Fruit fly (Drosophila melanogaster) whole organism, prepupa: ENCODE data around the gene HDAC4.

Experiments used
- CG10669 ChIP-seq: fragments of 200-800 bp; sonication (Bioruptor generic); optimal IDR thresholded peaks from 3 replicates; lab custom pipeline; 2018; ENCODE audit warnings: missing biosample characterization, mild to moderate bottlenecking, missing genetic modification characterization, moderate library complexity
- CG11294 ChIP-seq: fragments of 200-800 bp; sonication (Bioruptor generic); IDR thresholded peaks from 2 replicates; pipeline ENCODE4 v1.3.6; 2022; ENCODE audit warnings: missing biosample characterization, missing genetic modification characterization
- CG11762 ChIP-seq: fragments of 200-800 bp; sonication (Bioruptor generic); optimal IDR thresholded peaks from 3 replicates; lab custom pipeline; 2016; ENCODE audit warnings: missing biosample characterization, missing genetic modification characterization; ENCODE audit not compliant: insufficient read depth
- CG15336 ChIP-seq: fragments of 200-800 bp; sonication (Bioruptor generic); IDR thresholded peaks from 2 replicates; pipeline ENCODE4 v1.3.6; 2022; ENCODE audit warnings: missing biosample characterization, missing genetic modification characterization
- CG1621 ChIP-seq: fragments of 200-800 bp; sonication (Bioruptor generic); optimal IDR thresholded peaks from 3 replicates; lab custom pipeline; 2018; ENCODE audit warnings: missing biosample characterization, mild to moderate bottlenecking, missing genetic modification characterization
- CG31627 ChIP-seq: fragments of 200-800 bp; sonication (Bioruptor generic); optimal IDR thresholded peaks from 3 replicates; lab custom pipeline; 2016; ENCODE audit warnings: missing biosample characterization, missing genetic modification characterization
- CG34406 ChIP-seq: fragments of 200-800 bp; sonication (Bioruptor generic); optimal IDR thresholded peaks from 3 replicates; lab custom pipeline; 2016; ENCODE audit warnings: missing biosample characterization, missing genetic modification characterization
- CG3919 ChIP-seq: fragments of 200-800 bp; sonication (Bioruptor generic); optimal IDR thresholded peaks from 3 replicates; lab custom pipeline; 2016; ENCODE audit warnings: missing biosample characterization, missing genetic modification characterization
- CG4318 ChIP-seq: fragments of 200-800 bp; sonication (Bioruptor generic); optimal IDR thresholded peaks from 3 replicates; lab custom pipeline; 2017; ENCODE audit warnings: missing biosample characterization, mild to moderate bottlenecking, missing genetic modification characterization
- CG6163 ChIP-seq: fragments of 200-800 bp; sonication (Bioruptor generic); IDR thresholded peaks from 3 replicates; pipeline ENCODE4 v1.3.6; 2022; ENCODE audit warnings: missing biosample characterization, missing genetic modification characterization
- CG6276 ChIP-seq: fragments of 200-800 bp; sonication (Bioruptor generic); optimal IDR thresholded peaks from 2 replicates; lab custom pipeline; 2017; ENCODE audit warnings: missing biosample characterization, mild to moderate bottlenecking, missing genetic modification characterization
- CG6792 ChIP-seq: fragments of 200-800 bp; sonication (Bioruptor generic); optimal IDR thresholded peaks from 3 replicates; lab custom pipeline; 2016; ENCODE audit warnings: missing biosample characterization, missing genetic modification characterization
- CG6808 ChIP-seq: fragments of 200-800 bp; sonication (Bioruptor generic); optimal IDR thresholded peaks from 3 replicates; lab custom pipeline; 2017; ENCODE audit warnings: missing biosample characterization, missing genetic modification characterization, mild to moderate bottlenecking, moderate library complexity, missing genetic modification reagents
- CG6854 ChIP-seq: fragments of 200-800 bp; sonication (Bioruptor generic); optimal IDR thresholded peaks from 2 replicates; lab custom pipeline; 2017; ENCODE audit warnings: missing biosample characterization, mild to moderate bottlenecking, missing genetic modification characterization
- CG7368 ChIP-seq: fragments of 200-800 bp; sonication (Bioruptor generic); optimal IDR thresholded peaks from 3 replicates; lab custom pipeline; 2016; ENCODE audit warnings: missing biosample characterization, missing genetic modification characterization
- CG8119 ChIP-seq: fragments of 200-800 bp; sonication (Bioruptor generic); IDR thresholded peaks from 3 replicates; pipeline ENCODE4 v1.3.6; 2022; ENCODE audit warnings: missing biosample characterization, missing genetic modification characterization
- CG8319 ChIP-seq: fragments of 200-800 bp; sonication (Bioruptor generic); optimal IDR thresholded peaks from 3 replicates; lab custom pipeline; 2016; ENCODE audit warnings: missing biosample characterization, missing genetic modification characterization
- CG8632 ChIP-seq: fragments of 200-800 bp; sonication (Bioruptor generic); optimal IDR thresholded peaks from 3 replicates; lab custom pipeline; 2016; ENCODE audit warnings: missing biosample characterization, missing genetic modification characterization
- Eip78C ChIP-seq: fragments of 200-800 bp; sonication (Bioruptor generic); peaks from one replicate; lab custom pipeline; 2016; ENCODE audit warnings: missing biosample characterization, missing genetic modification characterization
- Eip93F ChIP-seq: fragments of 200-800 bp; sonication (Bioruptor generic); optimal IDR thresholded peaks from 2 replicates; lab custom pipeline; 2016; ENCODE audit warnings: missing biosample characterization, mild to moderate bottlenecking, missing genetic modification characterization
- Ets21C ChIP-seq: fragments of 200-800 bp; sonication (Bioruptor generic); optimal IDR thresholded peaks from 3 replicates; lab custom pipeline; 2016; ENCODE audit warnings: missing biosample characterization, missing genetic modification characterization
- Gug ChIP-seq: fragments of 200-800 bp; sonication (Bioruptor generic); IDR thresholded peaks from 2 replicates; pipeline ENCODE4 v1.3.6; 2022; ENCODE audit warnings: missing biosample characterization, missing genetic modification characterization
- Hr38 ChIP-seq: sonication (Bioruptor generic); optimal IDR thresholded peaks from 2 replicates; lab custom pipeline; 2016; ENCODE audit warnings: missing biosample characterization, missing genetic modification characterization
- Lpt ChIP-seq: fragments of 200-800 bp; sonication (Bioruptor generic); optimal IDR thresholded peaks from 3 replicates; lab custom pipeline; 2016; ENCODE audit warnings: missing biosample characterization, missing genetic modification characterization
- Smox ChIP-seq: fragments of 200-800 bp; sonication (Bioruptor generic); optimal IDR thresholded peaks from 3 replicates; lab custom pipeline; 2016; ENCODE audit warnings: missing biosample characterization, missing genetic modification characterization
- Sox102F ChIP-seq: fragments of 200-800 bp; sonication (Bioruptor generic); optimal IDR thresholded peaks from 2 replicates; lab custom pipeline; 2016; ENCODE audit warnings: missing biosample characterization, mild to moderate bottlenecking, missing genetic modification characterization
- achi ChIP-seq: fragments of 200-800 bp; sonication (Bioruptor generic); optimal IDR thresholded peaks from 3 replicates; lab custom pipeline; 2016; ENCODE audit warnings: missing biosample characterization, missing genetic modification characterization
- acj6 ChIP-seq: fragments of 200-800 bp; sonication (Bioruptor generic); optimal IDR thresholded peaks from 3 replicates; lab custom pipeline; 2016; ENCODE audit warnings: missing biosample characterization, missing genetic modification characterization
- cyc ChIP-seq: fragments of 200-800 bp; sonication (Bioruptor generic); optimal IDR thresholded peaks from 3 replicates; lab custom pipeline; 2016; ENCODE audit warnings: missing biosample characterization, missing genetic modification characterization
- dac ChIP-seq: fragments of 200-800 bp; sonication (Bioruptor generic); optimal IDR thresholded peaks from 2 replicates; lab custom pipeline; 2017; ENCODE audit warnings: missing biosample characterization, mild to moderate bottlenecking, missing genetic modification characterization
- eg ChIP-seq: fragments of 200-800 bp; sonication (Bioruptor generic); IDR thresholded peaks from 3 replicates; pipeline ENCODE4 v1.3.6; 2022; ENCODE audit warnings: missing biosample characterization, missing genetic modification characterization
- esn ChIP-seq: fragments of 200-800 bp; sonication (Bioruptor generic); optimal IDR thresholded peaks from 2 replicates; lab custom pipeline; 2016; ENCODE audit warnings: missing biosample characterization, mild to moderate bottlenecking, missing genetic modification characterization, moderate library complexity
- fd85E ChIP-seq: fragments of 200-800 bp; sonication (Bioruptor generic); optimal IDR thresholded peaks from 3 replicates; lab custom pipeline; 2016; ENCODE audit warnings: missing biosample characterization, missing genetic modification characterization
- fkh ChIP-seq: fragments of 200-800 bp; sonication (Bioruptor generic); optimal IDR thresholded peaks from 3 replicates; lab custom pipeline; 2017; ENCODE audit warnings: missing biosample characterization, mild to moderate bottlenecking, missing genetic modification characterization, moderate library complexity
- pdm3 ChIP-seq: fragments of 200-800 bp; sonication (Bioruptor generic); optimal IDR thresholded peaks from 3 replicates; lab custom pipeline; 2016; ENCODE audit warnings: missing biosample characterization, missing genetic modification characterization
- ss ChIP-seq, 2 experiments: fragments of 200-800 bp; sonication (Bioruptor generic); optimal IDR thresholded peaks; 2 replicates in 1 of 2; 3 replicates in 1 of 2; lab custom pipeline; 2017 to 2018; ENCODE audit warnings: mild to moderate bottlenecking in 2 of 2, missing biosample characterization in 2 of 2, missing genetic modification characterization in 2 of 2, moderate library complexity in 1 of 2
- svp ChIP-seq: fragments of 200-800 bp; sonication (Bioruptor generic); peaks from one replicate; lab custom pipeline; 2016; ENCODE audit warnings: missing biosample characterization, missing genetic modification characterization
- topi ChIP-seq: fragments of 200-800 bp; sonication (Bioruptor generic); optimal IDR thresholded peaks from 3 replicates; lab custom pipeline; 2016; ENCODE audit warnings: missing biosample characterization, missing genetic modification characterization
- vri ChIP-seq: fragments of 200-800 bp; sonication (Bioruptor generic); optimal IDR thresholded peaks from 3 replicates; lab custom pipeline; 2016; ENCODE audit warnings: missing biosample characterization, mild to moderate bottlenecking, missing genetic modification characterization

The HDAC4 gene

dm6 chrX:13287854-13288376 is 2.5 kb upstream of the HDAC4 start, which contains the start of gene Remo:
Gene Remo, plus strand, starts transcription at chrX:13288051.
- TF ChIP-seq CG6808 (no peak), CG11294 (GFP tag; lab: Robert Waterston, UW) (no peak), Hr38 (GFP tag; lab: Kevin White, UChicago) (no peak), achi (GFP tag; lab: Kevin White, UChicago) (no peak), CG34406 (GFP tag; lab: Kevin White, UChicago) (no peak), esn (GFP tag; lab: Kevin White, UChicago) (peak; percentile 17), CG4318 (GFP tag; lab: Kevin White, UChicago) (no peak), fd85E (no peak), CG8319 (GFP tag; lab: Kevin White, UChicago) (no peak), ss (GFP tag; optimal IDR thresholded peaks at IDR 0.05; lab: Kevin White, UChicago) (no peak), CG8119 (GFP tag; lab: Robert Waterston, UW) (no peak), Eip93F (GFP tag; lab: Kevin White, UChicago) (no peak), acj6 (GFP tag; lab: Kevin White, UChicago) (no peak), CG3919 (GFP tag; lab: Kevin White, UChicago) (no peak), Lpt (no peak), CG6854 (GFP tag; lab: Kevin White, UChicago) (peak; percentile 26), CG15336 (GFP tag; lab: Robert Waterston, UW) (peak; percentile 42), Ets21C (no peak), CG10669 (GFP tag; lab: Kevin White, UChicago) (no peak), CG7368 (GFP tag; lab: Kevin White, UChicago) (no peak), CG6163 (GFP tag; lab: Robert Waterston, UW) (no peak), cyc (GFP tag; lab: Kevin White, UChicago) (no peak), CG11762 (GFP tag; lab: Kevin White, UChicago) (no peak), vri (GFP tag; lab: Kevin White, UChicago) (no peak), Smox (GFP tag; lab: Kevin White, UChicago) (no peak), CG8632 (no peak), Eip78C (GFP tag; lab: Kevin White, UChicago) (peak; percentile 32), Gug (GFP tag; lab: Robert Waterston, UW) (no peak), dac (GFP tag; lab: Kevin White, UChicago) (no peak), CG6792 (GFP tag; lab: Kevin White, UChicago) (no peak), svp (GFP tag; lab: Kevin White, UChicago) (peak; percentile 59), topi (GFP tag; lab: Kevin White, UChicago) (no peak), CG1621 (tag; lab: Kevin White, UChicago) (no peak), Sox102F (GFP tag; lab: Kevin White, UChicago) (no peak), CG31627 (GFP tag; lab: Kevin White, UChicago) (no peak)

- TF ChIP-seq esn (GFP tag; lab: Kevin White, UChicago) (peak; percentile 28), svp (GFP tag; lab: Kevin White, UChicago) (peak; percentile 53), CG11762 (GFP tag; lab: Kevin White, UChicago) (no peak)
- TF ChIP-seq, all 60 proteins: peak for 2
Observed at dm6 chrX:13285749-13286336, 411 bp upstream of the HDAC4 start.

- no peak for TF ChIP-seq pdm3
- no peak for TF ChIP-seq Smox (GFP tag; lab: Kevin White, UChicago)
- TF ChIP-seq fkh = peak; percentile 56
- TF ChIP-seq eg (GFP tag; lab: Robert Waterston, UW) = peak; percentile 53; the same call in 2 of the 3 replicates
- TF ChIP-seq vri (GFP tag; lab: Kevin White, UChicago) = peak; percentile 64
- peak; percentile 41; the same call in 1 of the 2 replicates for TF ChIP-seq CG15336 (GFP tag; lab: Robert Waterston, UW)
- no peak for TF ChIP-seq acj6 (GFP tag; lab: Kevin White, UChicago)
- TF ChIP-seq Eip78C (GFP tag; lab: Kevin White, UChicago) = peak; percentile 39
- no peak for TF ChIP-seq ss (GFP tag; optimal IDR thresholded peaks at IDR 0.05; lab: Kevin White, UChicago)
- peak; percentile 20 for TF ChIP-seq CG6276 (GFP tag; lab: Kevin White, UChicago)
- TF ChIP-seq Sox102F (GFP tag; lab: Kevin White, UChicago) = no peak
- TF ChIP-seq CG6163 (GFP tag; lab: Robert Waterston, UW) = 0 out of 3 replicates have a peak, but pooled peaks have one; percentile 47
Observed at dm6 chrX:13284548-13284974, 871 bp downstream of the HDAC4 start.
